Worm (Caenorhabditis elegans): ENCODE measurements around the gene C14C6.5.

DNA sequence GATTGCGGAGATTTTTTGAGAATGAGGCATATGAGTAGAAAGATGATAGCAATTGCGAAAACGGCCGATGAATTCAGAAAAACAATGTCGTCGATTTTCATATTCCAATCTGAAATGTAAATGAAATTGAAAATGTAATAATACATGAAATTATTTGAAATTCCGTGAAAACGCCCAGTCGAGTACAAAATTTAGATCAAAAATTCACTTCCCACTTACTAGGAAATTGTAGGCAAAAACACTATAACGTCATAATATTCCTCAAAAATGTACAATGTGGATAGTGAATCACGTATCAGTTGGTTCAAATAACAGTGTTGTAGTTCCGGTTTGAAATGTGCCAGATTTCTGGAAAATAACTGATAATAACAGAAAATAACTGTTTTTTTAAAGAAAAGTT lies 35.2 kb upstream of the C14C6.5 start, which contains the start of gene str-256:
- TF ChIP-seq ama-1 (optimal IDR thresholded peaks at IDR 0.05) (no peak), aly-1 (tag; optimal IDR thresholded peaks at IDR 0.05) (no peak), ets-7 (tag; optimal IDR thresholded peaks at IDR 0.05) (no peak), flt-1 (GFP tag; IDR thresholded peaks at IDR 0.05) (no peak), tbx-37 (GFP tag; conservative IDR thresholded peaks at IDR 0.05) (no peak)
